Fruit fly (Drosophila melanogaster): ENCODE results near the gene CG17806.
A peak's percentile ranks its signal among the peaks of the same experiment; 100 is the strongest.

CG17806 gene

dm6 chr3R:17758905-17759304 lies 44.2 kb downstream of the CG17806 start (continued):
- TF ChIP-seq eyg (GFP tag; optimal IDR thresholded peaks at IDR 0.05) (no peak), CG1792 (GFP tag; optimal IDR thresholded peaks at IDR 0.05) (no peak), Oli (tag; optimal IDR thresholded peaks at IDR 0.05) (no peak), CG7987 (GFP tag; optimal IDR thresholded peaks at IDR 0.05) (no peak), cg (GFP tag; optimal IDR thresholded peaks at IDR 0.05) (peak; percentile 11), bab2 (GFP tag; optimal IDR thresholded peaks at IDR 0.05) (no peak), CG8359 (GFP tag; optimal IDR thresholded peaks at IDR 0.05; ENCODE audit: borderline replicate concordance) (no peak), emc (GFP tag; optimal IDR thresholded peaks at IDR 0.05) (no peak), gsb (GFP tag; IDR thresholded peaks at IDR 0.05) (no peak), jigr1 (GFP tag; IDR thresholded peaks at IDR 0.05) (no peak), CG7372 (GFP tag; IDR thresholded peaks at IDR 0.05) (no peak), croc (GFP tag; conservative IDR thresholded peaks at IDR 0.05) (no peak), GATAe (GFP tag; conservative IDR thresholded peaks at IDR 0.05) (peak; percentile 63), Med (GFP tag) (no peak), CG12219 (GFP tag; optimal IDR thresholded peaks at IDR 0.05) (no peak), Pdp1 (GFP tag; optimal IDR thresholded peaks at IDR 0.05) (no peak), BtbVII (GFP tag; optimal IDR thresholded peaks at IDR 0.05) (no peak), CG8290 (GFP tag; optimal IDR thresholded peaks at IDR 0.05) (no peak), CG8290 (tag; optimal IDR thresholded peaks at IDR 0.05) (peak in 1 of 2 experiments; percentile 5), CG11085 (GFP tag; IDR thresholded peaks at IDR 0.05) (no peak), CG11456 (GFP tag; IDR thresholded peaks at IDR 0.05) (no peak), Sox102F (GFP tag; optimal IDR thresholded peaks at IDR 0.05) (no peak), cad (GFP tag; optimal IDR thresholded peaks at IDR 0.05) (no peak), zfh2 (GFP tag; optimal IDR thresholded peaks at IDR 0.05) (no peak), CG7963 (GFP tag; IDR thresholded peaks at IDR 0.05; ENCODE audit: partially characterized antibody) (no peak), kah (GFP tag; optimal IDR thresholded peaks at IDR 0.05) (no peak), pan (optimal IDR thresholded peaks at IDR 0.05) (no peak), pan (GFP tag; optimal IDR thresholded peaks at IDR 0.05 in 1 of 2, IDR thresholded peaks at IDR 0.05 in 1 of 2) (no peak), sug (tag; optimal IDR thresholded peaks at IDR 0.05) (peak; percentile 55), gcm2 (GFP tag; optimal IDR thresholded peaks at IDR 0.05) (no peak)
